Fruit fly (Drosophila melanogaster) whole organism, embryonic: Measurements from ENCODE around the gene RluA-1.
A peak's percentile ranks its signal among the peaks of the same experiment; 100 is the strongest.

ENCODE experiments used
- Atf-2 ChIP-seq: fragments of 200-800 bp; sonication (Bioruptor generic); optimal IDR thresholded peaks from 2 replicates; lab custom pipeline; 2016; ENCODE audit warnings: missing biosample characterization, missing genetic modification characterization
- Atf3 ChIP-seq: fragments of 200-800 bp; sonication (Bioruptor generic); optimal IDR thresholded peaks from 3 replicates; lab custom pipeline; 2016; ENCODE audit warnings: missing biosample characterization, missing genetic modification characterization
- CG12236 ChIP-seq: fragments of 200-800 bp; sonication (Bioruptor generic); optimal IDR thresholded peaks from 2 replicates; lab custom pipeline; 2016; ENCODE audit warnings: missing biosample characterization, missing genetic modification characterization
- CG14860 ChIP-seq: fragments of 200-800 bp; sonication (Bioruptor generic); IDR thresholded peaks from 3 replicates; pipeline ENCODE4 v1.3.6; 2022; ENCODE audit warnings: missing biosample characterization, missing genetic modification characterization; ENCODE audit not compliant: partially characterized antibody
- CG14965 ChIP-seq: fragments of 200-800 bp; sonication (Bioruptor generic); optimal IDR thresholded peaks from 2 replicates; lab custom pipeline; 2016; ENCODE audit warnings: missing biosample characterization, missing genetic modification characterization, borderline replicate concordance
- CG17385 ChIP-seq: fragments of 200-800 bp; sonication (Bioruptor generic); optimal IDR thresholded peaks from 3 replicates; lab custom pipeline; 2018; ENCODE audit warnings: missing biosample characterization, mild to moderate bottlenecking, missing genetic modification characterization
- CG17829 ChIP-seq: fragments of 200-800 bp; optimal IDR thresholded peaks from 2 replicates; lab custom pipeline; 2019; ENCODE audit warnings: missing biosample characterization, mild to moderate bottlenecking, missing genetic modification characterization, moderate library complexity
- CG18599 ChIP-seq: fragments of 200-800 bp; sonication (Bioruptor generic); optimal IDR thresholded peaks from 3 replicates; lab custom pipeline; 2017; ENCODE audit warnings: missing biosample characterization, missing genetic modification characterization, mild to moderate bottlenecking, moderate library complexity, missing genetic modification reagents
- CG2202 ChIP-seq: fragments of 200-800 bp; sonication (Bioruptor generic); optimal IDR thresholded peaks from 2 replicates; lab custom pipeline; 2018; ENCODE audit warnings: missing biosample characterization, mild to moderate bottlenecking, missing genetic modification characterization
- CG32772 ChIP-seq: fragments of 200-800 bp; sonication (Bioruptor generic); IDR thresholded peaks from 2 replicates; pipeline ENCODE4 v1.3.6; 2022; ENCODE audit warnings: missing biosample characterization, missing genetic modification characterization
- CG3281 ChIP-seq: fragments of 200-800 bp; sonication (Bioruptor generic); optimal IDR thresholded peaks from 3 replicates; lab custom pipeline; 2017; ENCODE audit warnings: missing biosample characterization, mild to moderate bottlenecking, missing genetic modification characterization
- CG33213 ChIP-seq: fragments of 200-800 bp; sonication (Bioruptor generic); optimal IDR thresholded peaks from 3 replicates; lab custom pipeline; 2016; ENCODE audit warnings: missing biosample characterization, missing genetic modification characterization
- CG3838 ChIP-seq: fragments of 200-800 bp; sonication (Bioruptor generic); optimal IDR thresholded peaks from 3 replicates; lab custom pipeline; 2016; ENCODE audit warnings: missing biosample characterization, missing genetic modification characterization
- CG42726 ChIP-seq: fragments of 200-800 bp; sonication (Bioruptor generic); IDR thresholded peaks from 2 replicates; pipeline ENCODE4 v1.3.6; 2022; ENCODE audit warnings: missing biosample characterization, missing genetic modification characterization; ENCODE audit not compliant: partially characterized antibody
- CG4617 ChIP-seq: fragments of 200-800 bp; sonication (Bioruptor generic); optimal IDR thresholded peaks from 3 replicates; lab custom pipeline; 2016; ENCODE audit warnings: missing biosample characterization, missing genetic modification characterization, borderline replicate concordance
- CG8290 ChIP-seq, 3 experiments: fragments of 200-800 bp; sonication (Bioruptor generic); optimal IDR thresholded peaks; 2 replicates each; lab custom pipeline; 2016 to 2019; ENCODE audit warnings: missing biosample characterization in 3 of 3, missing genetic modification characterization in 3 of 3, mild to moderate bottlenecking in 2 of 3, moderate library complexity in 1 of 3
- CG8944 ChIP-seq: fragments of 200-800 bp; sonication (Bioruptor generic); optimal IDR thresholded peaks from 3 replicates; lab custom pipeline; 2016; ENCODE audit warnings: missing biosample characterization, missing genetic modification characterization
- Dref ChIP-seq: fragments of 200-800 bp; sonication (Bioruptor generic); IDR thresholded peaks from 2 replicates; pipeline ENCODE4 v1.3.6; 2022; ENCODE audit warnings: missing biosample characterization, missing genetic modification characterization
- Elba2 ChIP-seq: fragments of 200-800 bp; sonication (Bioruptor generic); optimal IDR thresholded peaks from 3 replicates; lab custom pipeline; 2016; ENCODE audit warnings: missing biosample characterization, missing genetic modification characterization
- Ets65A ChIP-seq: fragments of 200-800 bp; sonication (Bioruptor generic); peaks from one replicate; lab custom pipeline; 2016; ENCODE audit warnings: missing biosample characterization, missing genetic modification characterization
- Gug ChIP-seq: fragments of 200-800 bp; sonication (Bioruptor generic); IDR thresholded peaks from 4 replicates; pipeline ENCODE4 v1.3.6; 2022; ENCODE audit warnings: missing biosample characterization, missing genetic modification characterization
- Hey ChIP-seq: fragments of 200-800 bp; sonication (Bioruptor generic); optimal IDR thresholded peaks from 3 replicates; lab custom pipeline; 2018; ENCODE audit warnings: missing biosample characterization, mild to moderate bottlenecking, missing genetic modification characterization
- MTF-1 ChIP-seq: fragments of 200-800 bp; sonication (Bioruptor generic); optimal IDR thresholded peaks from 2 replicates; lab custom pipeline; 2018; ENCODE audit warnings: missing biosample characterization, mild to moderate bottlenecking, missing genetic modification characterization, borderline replicate concordance
- Myb ChIP-seq: fragments of 200-800 bp; sonication (Bioruptor generic); optimal IDR thresholded peaks from 2 replicates; lab custom pipeline; 2016; ENCODE audit warnings: missing biosample characterization, missing genetic modification characterization
- NFAT ChIP-seq: fragments of 200-800 bp; sonication (Bioruptor generic); IDR thresholded peaks from 2 replicates; pipeline ENCODE4 v1.3.6; 2022; ENCODE audit warnings: missing biosample characterization, missing genetic modification characterization
- Scr ChIP-seq: fragments of 200-800 bp; sonication (Bioruptor generic); IDR thresholded peaks from 2 replicates; pipeline ENCODE4 v1.3.6; 2022; ENCODE audit warnings: missing biosample characterization, missing genetic modification characterization; ENCODE audit not compliant: partially characterized antibody
- Spps ChIP-seq: fragments of 200-800 bp; sonication (Bioruptor generic); optimal IDR thresholded peaks from 2 replicates; lab custom pipeline; 2018; ENCODE audit warnings: missing biosample characterization, mild to moderate bottlenecking, missing genetic modification characterization
- Xbp1 ChIP-seq: fragments of 200-800 bp; sonication (Bioruptor generic); optimal IDR thresholded peaks from 3 replicates; lab custom pipeline; 2016; ENCODE audit warnings: missing biosample characterization, mild to moderate bottlenecking, missing genetic modification characterization
- ac ChIP-seq: fragments of 200-800 bp; sonication (Bioruptor generic); optimal IDR thresholded peaks from 3 replicates; lab custom pipeline; 2017; ENCODE audit warnings: missing biosample characterization, mild to moderate bottlenecking, missing genetic modification characterization
- chinmo ChIP-seq: fragments of 200-800 bp; sonication (Bioruptor generic); IDR thresholded peaks from 4 replicates; pipeline ENCODE4 v1.3.6; 2022; ENCODE audit warnings: missing biosample characterization, missing genetic modification characterization; ENCODE audit not compliant: partially characterized antibody
- cwo ChIP-seq: fragments of 200-800 bp; sonication (Bioruptor generic); optimal IDR thresholded peaks from 3 replicates; lab custom pipeline; 2017; ENCODE audit warnings: missing biosample characterization, missing genetic modification characterization, mild to moderate bottlenecking, moderate library complexity, missing genetic modification reagents
- dati ChIP-seq: fragments of 200-800 bp; sonication (Bioruptor generic); IDR thresholded peaks from 2 replicates; pipeline ENCODE4 v1.3.6; 2022; ENCODE audit warnings: missing biosample characterization, missing genetic modification characterization
- dm ChIP-seq: fragments of 200-800 bp; sonication (Bioruptor generic); optimal IDR thresholded peaks from 3 replicates; lab custom pipeline; 2016; ENCODE audit warnings: missing biosample characterization, missing genetic modification characterization
- dpn ChIP-seq, 2 experiments: fragments of 200-800 bp; sonication (Bioruptor generic); optimal IDR thresholded peaks; 3 replicates each; lab custom pipeline; 2016; ENCODE audit warnings: missing biosample characterization in 2 of 2, missing genetic modification characterization in 2 of 2
- emc ChIP-seq: fragments of 200-800 bp; sonication (Bioruptor generic); optimal IDR thresholded peaks from 2 replicates; lab custom pipeline; 2016; ENCODE audit warnings: missing biosample characterization, missing genetic modification characterization
- fd96Cb ChIP-seq: fragments of 200-800 bp; sonication (Bioruptor generic); optimal IDR thresholded peaks from 2 replicates; lab custom pipeline; 2018; ENCODE audit warnings: missing biosample characterization, mild to moderate bottlenecking, missing genetic modification characterization, moderate library complexity
- fru ChIP-seq: fragments of >200 bp; optimal IDR thresholded peaks from 2 replicates; lab custom pipeline; 2017
- gro ChIP-seq: fragments of 200-800 bp; sonication (Bioruptor generic); optimal IDR thresholded peaks from 2 replicates; lab custom pipeline; 2016; ENCODE audit warnings: missing biosample characterization, missing genetic modification characterization
- gsb-n ChIP-seq: fragments of 200-800 bp; sonication (Bioruptor generic); optimal IDR thresholded peaks from 3 replicates; lab custom pipeline; 2018; ENCODE audit warnings: missing biosample characterization, mild to moderate bottlenecking, missing genetic modification characterization
- hb ChIP-seq: fragments of 200-800 bp; sonication (Bioruptor generic); IDR thresholded peaks from 3 replicates; pipeline ENCODE4 v1.3.6; 2022; ENCODE audit warnings: missing biosample characterization, missing genetic modification characterization; ENCODE audit not compliant: partially characterized antibody
- her ChIP-seq: fragments of 200-800 bp; sonication (Bioruptor generic); optimal IDR thresholded peaks from 2 replicates; lab custom pipeline; 2016; ENCODE audit warnings: missing biosample characterization, missing genetic modification characterization
- lmd ChIP-seq: fragments of 200-800 bp; sonication (Bioruptor generic); IDR thresholded peaks from 2 replicates; pipeline ENCODE4 v1.3.6; 2022; ENCODE audit warnings: missing biosample characterization, missing genetic modification characterization
- lov ChIP-seq, 2 experiments: fragments of 200-800 bp in 1 of 2; fragments of >200 bp in 1 of 2; sonication (Bioruptor generic) in 1 of 2; IDR thresholded peaks in 1 of 2; optimal IDR thresholded peaks in 1 of 2; 2 replicates in 1 of 2; 3 replicates in 1 of 2; pipeline versions ENCODE4 v1.3.6 to Lab custom; 2017 to 2022; ENCODE audit warnings: missing biosample characterization in 1 of 2, missing genetic modification characterization in 1 of 2
- p53 ChIP-seq: fragments of 200-800 bp; sonication (Bioruptor generic); optimal IDR thresholded peaks from 2 replicates; lab custom pipeline; 2016; ENCODE audit warnings: missing biosample characterization, missing genetic modification characterization
- phol ChIP-seq: fragments of 200-800 bp; sonication (Bioruptor generic); optimal IDR thresholded peaks from 3 replicates; lab custom pipeline; 2018; ENCODE audit warnings: missing biosample characterization, mild to moderate bottlenecking, missing genetic modification characterization, moderate library complexity
- pnt ChIP-seq: fragments of 200-800 bp; sonication (Bioruptor generic); optimal IDR thresholded peaks from 3 replicates; lab custom pipeline; 2016; ENCODE audit warnings: missing biosample characterization, missing genetic modification characterization
- rib ChIP-seq: fragments of 200-800 bp; sonication (Bioruptor generic); IDR thresholded peaks from 2 replicates; pipeline ENCODE4 v1.3.6; 2022; ENCODE audit warnings: missing biosample characterization, missing genetic modification characterization
- schlank ChIP-seq: fragments of 200-800 bp; sonication (Bioruptor generic); optimal IDR thresholded peaks from 2 replicates; lab custom pipeline; 2018; ENCODE audit warnings: missing biosample characterization, mild to moderate bottlenecking, missing genetic modification characterization
- twi ChIP-seq: fragments of 200-800 bp; optimal IDR thresholded peaks from 2 replicates; lab custom pipeline; 2019; ENCODE audit warnings: missing biosample characterization, mild to moderate bottlenecking, missing genetic modification characterization, moderate library complexity
- unc-4 ChIP-seq: fragments of 200-800 bp; sonication (Bioruptor generic); IDR thresholded peaks from 2 replicates; pipeline ENCODE4 v1.3.6; 2022; ENCODE audit warnings: missing biosample characterization, missing genetic modification characterization; ENCODE audit not compliant: partially characterized antibody

The RluA-1 gene

DNA sequence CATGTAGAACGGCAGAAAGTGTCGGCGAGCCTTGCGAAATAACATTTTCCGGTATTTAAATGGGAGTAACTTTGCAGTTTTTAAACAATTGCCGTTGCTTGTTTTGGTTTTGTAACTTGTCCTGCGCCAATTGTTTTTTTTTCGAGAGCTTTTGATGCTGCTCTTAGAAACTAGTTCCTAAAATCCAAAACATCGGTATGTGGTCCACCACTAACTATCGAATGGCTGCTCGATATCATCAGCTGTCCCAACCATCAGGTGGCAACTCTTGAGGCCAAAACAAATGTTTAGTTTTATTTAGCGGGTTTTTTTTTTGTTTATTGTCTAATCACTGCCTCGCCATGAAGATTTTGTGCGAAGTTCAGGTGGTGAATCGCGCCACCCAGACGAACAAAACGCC, 42.9 kb upstream of the RluA-1 start, which contains the start of the genes Fatp1 and Lrr47 (continued):
- no peak for TF ChIP-seq ac
- no peak for TF ChIP-seq fd96Cb (tag; lab: Kevin White, UChicago)
- no peak for TF ChIP-seq dpn (GFP tag; optimal IDR thresholded peaks at IDR 0.05; lab: Kevin White, UChicago)
- no peak for TF ChIP-seq CG14965 (GFP tag; lab: Kevin White, UChicago)
- no peak for TF ChIP-seq pnt (GFP tag; lab: Kevin White, UChicago)
- TF ChIP-seq CG8944 (GFP tag; lab: Kevin White, UChicago): no peak
- TF ChIP-seq Elba2 (GFP tag; lab: Kevin White, UChicago): no peak
- no peak for TF ChIP-seq her (GFP tag; lab: Kevin White, UChicago)
- no peak for TF ChIP-seq Atf3 (GFP tag; lab: Kevin White, UChicago)
- no peak for TF ChIP-seq twi (tag; lab: Kevin White, UChicago)
- peak; percentile 87; the same call in 3 of the 4 replicates for TF ChIP-seq chinmo (GFP tag; lab: Robert Waterston, UW)
- TF ChIP-seq Scr (GFP tag; lab: Robert Waterston, UW): peak; percentile 88
- no peak for TF ChIP-seq MTF-1 (GFP tag; lab: Kevin White, UChicago)
- TF ChIP-seq CG32772: no peak
- TF ChIP-seq lov (optimal IDR thresholded peaks at IDR 0.05; lab: Kevin White, UChicago): no peak
- TF ChIP-seq lov (GFP tag; IDR thresholded peaks at IDR 0.05; lab: Robert Waterston, UW): no peak
- TF ChIP-seq CG18599 (GFP tag; lab: Kevin White, UChicago): no peak
- no peak for TF ChIP-seq Spps (tag; lab: Kevin White, UChicago)
- TF ChIP-seq cwo (GFP tag; lab: Kevin White, UChicago): no peak
- peak; percentile 35 for TF ChIP-seq CG4617
- peak; percentile 81 for TF ChIP-seq CG42726
- no peak for TF ChIP-seq dm
- TF ChIP-seq CG8290 (GFP tag; optimal IDR thresholded peaks at IDR 0.05; lab: Kevin White, UChicago): no peak
- TF ChIP-seq CG8290 (tag; optimal IDR thresholded peaks at IDR 0.05; lab: Kevin White, UChicago): peak in 1 of 2 experiments; percentile 36
- no peak for TF ChIP-seq Myb
- no peak for TF ChIP-seq gsb-n (tag; lab: Kevin White, UChicago)
- no peak for TF ChIP-seq p53 (GFP tag; lab: Kevin White, UChicago)
- no peak for TF ChIP-seq lmd
- no peak for TF ChIP-seq Hey
- no peak for TF ChIP-seq fru
- TF ChIP-seq Ets65A: no peak
- no peak for TF ChIP-seq Gug (GFP tag; lab: Robert Waterston, UW)
- no peak for TF ChIP-seq dati (GFP tag; lab: Robert Waterston, UW)
- TF ChIP-seq CG3281 (GFP tag; lab: Kevin White, UChicago): no peak
- peak; percentile 44 for TF ChIP-seq CG33213 (GFP tag; lab: Kevin White, UChicago)
- TF ChIP-seq Xbp1 (GFP tag; lab: Kevin White, UChicago): no peak
- TF ChIP-seq CG17829 (tag; lab: Kevin White, UChicago): no peak
- peak; percentile 56 for TF ChIP-seq Dref (GFP tag; lab: Robert Waterston, UW)
- no peak for TF ChIP-seq Atf-2 (GFP tag; lab: Kevin White, UChicago)
- TF ChIP-seq NFAT: peak; percentile 22; the same call in 1 of the 2 replicates
- TF ChIP-seq hb (GFP tag; lab: Robert Waterston, UW): peak; percentile 83
- no peak for TF ChIP-seq rib (GFP tag; lab: Robert Waterston, UW)
- peak; percentile 76 for TF ChIP-seq CG14860 (GFP tag; lab: Robert Waterston, UW)
- no peak for TF ChIP-seq emc (GFP tag; lab: Kevin White, UChicago)
- TF ChIP-seq schlank (tag; lab: Kevin White, UChicago): no peak
- peak; percentile 90 for TF ChIP-seq unc-4 (GFP tag; lab: Robert Waterston, UW)
- TF ChIP-seq CG2202: no peak
- no peak for TF ChIP-seq CG12236
- TF ChIP-seq gro: no peak
- TF ChIP-seq CG17385 (GFP tag; lab: Kevin White, UChicago): no peak
- TF ChIP-seq phol (tag; lab: Kevin White, UChicago): no peak
- no peak for TF ChIP-seq CG3838 (GFP tag; lab: Kevin White, UChicago)
